2 worm cellular contexts compared by ENCODE assay signal in the genomic region with DNA sequence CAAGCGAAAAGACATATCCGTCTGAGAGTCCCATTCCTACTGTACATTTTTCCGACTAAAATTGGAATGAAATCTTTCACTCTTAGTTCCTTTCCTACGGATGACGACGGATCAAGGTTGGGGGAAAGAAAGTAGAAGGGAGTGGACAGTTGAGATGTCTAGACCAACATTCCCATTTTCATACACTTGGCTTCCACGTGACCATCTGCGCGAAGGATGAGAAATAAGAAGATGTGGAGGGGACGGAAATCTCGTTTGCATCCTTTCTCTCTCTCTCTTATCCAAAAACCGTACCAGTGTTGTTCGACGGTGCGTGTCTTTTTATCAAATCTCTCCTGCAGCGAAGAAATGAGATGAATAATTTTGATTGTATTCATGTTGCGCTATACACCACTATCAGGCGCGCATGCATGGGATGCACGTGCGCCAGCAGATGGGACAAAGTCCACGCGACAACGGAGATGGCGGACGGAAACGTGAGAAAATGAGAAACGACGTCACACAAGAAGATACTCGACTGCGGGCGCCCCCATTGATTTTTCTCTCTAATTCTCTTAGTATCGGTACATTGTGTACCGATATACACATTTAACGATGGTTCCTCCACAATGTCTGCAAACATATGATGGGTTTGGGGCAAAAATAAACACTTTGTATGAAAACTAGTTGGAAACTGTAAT.
TF ChIP-seq lines count a peak whose summit lies in the region.

No protein-coding gene starts in this region.

TF ChIP-seq in whole organism, L1 larva, 84 proteins besides CTCF, POLR2A, EP300 and RAD21 (continued from another document):
- TF ChIP-seq nhr-11 (tag; optimal IDR thresholded peaks at IDR 0.05; lab: Kevin White, UChicago): peak; percentile 82
- TF ChIP-seq F16B12.6 (tag; optimal IDR thresholded peaks at IDR 0.05; lab: Kevin White, UChicago): no peak
- peak; percentile 91 for TF ChIP-seq swsn-7 (tag; optimal IDR thresholded peaks at IDR 0.05; lab: Kevin White, UChicago)
- peak; percentile 56 to 75 for TF ChIP-seq lin-35 (GFP tag; optimal IDR thresholded peaks at IDR 0.05; lab: Kevin White, UChicago)
- no peak for TF ChIP-seq nhr-28 (tag; optimal IDR thresholded peaks at IDR 0.05; lab: Kevin White, UChicago)
- no peak for TF ChIP-seq ama-1 (optimal IDR thresholded peaks at IDR 0.05; lab: Kevin White, UChicago)
- TF ChIP-seq lir-3 (tag; optimal IDR thresholded peaks at IDR 0.05; lab: Kevin White, UChicago; ENCODE audit: poor library complexity): peak; percentile 80
- no peak for TF ChIP-seq ceh-8 (GFP tag; optimal IDR thresholded peaks at IDR 0.05; lab: Kevin White, UChicago)
- peak; percentile 68 for TF ChIP-seq lin-13 (GFP tag; optimal IDR thresholded peaks at IDR 0.05; lab: Kevin White, UChicago)
- no peak for TF ChIP-seq aha-1 (tag; optimal IDR thresholded peaks at IDR 0.05; lab: Kevin White, UChicago)
- peak; percentile 68 for TF ChIP-seq C16A3.4 (tag; optimal IDR thresholded peaks at IDR 0.05; lab: Kevin White, UChicago)
- peak in 1 of 2 experiments; percentile 98 for TF ChIP-seq mdl-1 (tag; optimal IDR thresholded peaks at IDR 0.05; lab: Kevin White, UChicago)
- TF ChIP-seq snu-23 (GFP tag; optimal IDR thresholded peaks at IDR 0.05; lab: Kevin White, UChicago): peak; percentile 97
- peak; percentile 25 to 48 (median 42) for TF ChIP-seq dpl-1 (GFP tag; optimal IDR thresholded peaks at IDR 0.05; lab: Kevin White, UChicago)
- peak; percentile 93 for TF ChIP-seq unc-130 (tag; optimal IDR thresholded peaks at IDR 0.05; lab: Kevin White, UChicago)
- TF ChIP-seq unc-86 (tag; optimal IDR thresholded peaks at IDR 0.05; lab: Kevin White, UChicago): peak; percentile 90
- TF ChIP-seq pax-3 (tag; optimal IDR thresholded peaks at IDR 0.05; lab: Kevin White, UChicago): peak; percentile 85
- no peak for TF ChIP-seq unc-62 (GFP tag; optimal IDR thresholded peaks at IDR 0.05; lab: Kevin White, UChicago)
- no peak for TF ChIP-seq hpl-2 (GFP tag; optimal IDR thresholded peaks at IDR 0.05; lab: Kevin White, UChicago)
- TF ChIP-seq nhr-47 (tag; optimal IDR thresholded peaks at IDR 0.05; lab: Kevin White, UChicago): peak; percentile 94
- peak; percentile 93 for TF ChIP-seq ztf-4 (tag; optimal IDR thresholded peaks at IDR 0.05; lab: Kevin White, UChicago)
- peak; percentile 78 for TF ChIP-seq skn-1 (tag; optimal IDR thresholded peaks at IDR 0.05; lab: Kevin White, UChicago)
- TF ChIP-seq nhr-84 (tag; optimal IDR thresholded peaks at IDR 0.05; lab: Kevin White, UChicago): no peak
- no peak for TF ChIP-seq ceh-63 (GFP tag; optimal IDR thresholded peaks at IDR 0.05; lab: Kevin White, UChicago)
- peak in 5 of 6 experiments; percentile 16 to 98 (median 63) for TF ChIP-seq elt-3 (tag; optimal IDR thresholded peaks at IDR 0.05; lab: Kevin White, UChicago)
- TF ChIP-seq hlh-17 (GFP tag; optimal IDR thresholded peaks at IDR 0.05; lab: Kevin White, UChicago; ENCODE audit: borderline replicate concordance): no peak
- TF ChIP-seq Y116A8C.19 (tag; optimal IDR thresholded peaks at IDR 0.05; lab: Kevin White, UChicago; ENCODE audit: borderline replicate concordance): no peak
- peak; percentile 94 for TF ChIP-seq grh-1 (GFP tag; IDR thresholded peaks at IDR 0.05; lab: Robert Waterston, UW)
- TF ChIP-seq snpc-4 (tag; optimal IDR thresholded peaks at IDR 0.05; lab: Kevin White, UChicago): peak; percentile 22

TF ChIP-seq in whole organism, young adult, 124 proteins besides CTCF, POLR2A, EP300 and RAD21 (continued from another document):
- TF ChIP-seq rpc-1 (optimal IDR thresholded peaks at IDR 0.05; lab: Kevin White, UChicago) (no peak), rpc-1 (tag; optimal IDR thresholded peaks at IDR 0.05; lab: Kevin White, UChicago) (no peak), unc-130 (GFP tag; optimal IDR thresholded peaks at IDR 0.05; lab: Kevin White, UChicago) (no peak), F49E8.2 (tag; optimal IDR thresholded peaks at IDR 0.05; lab: Kevin White, UChicago; ENCODE audit: insufficient read depth) (no peak), mes-4 (tag; optimal IDR thresholded peaks at IDR 0.05; lab: Kevin White, UChicago) (no peak), mel-28 (tag; optimal IDR thresholded peaks at IDR 0.05; lab: Kevin White, UChicago; ENCODE audit: borderline replicate concordance) (no peak), chd-7 (tag; optimal IDR thresholded peaks at IDR 0.05; lab: Kevin White, UChicago) (peak; percentile 92), dox-1 (GFP tag; IDR thresholded peaks at IDR 0.05; lab: Robert Waterston, UW) (peak; percentile 81), repo-1 (tag; optimal IDR thresholded peaks at IDR 0.05; lab: Kevin White, UChicago) (peak; percentile 74), K12H6.12 (tag; optimal IDR thresholded peaks at IDR 0.05; lab: Kevin White, UChicago) (peak; percentile 63), B0035.1 (tag; optimal IDR thresholded peaks at IDR 0.05; lab: Kevin White, UChicago) (no peak), F37B4.10 (GFP tag; IDR thresholded peaks at IDR 0.05; lab: Robert Waterston, UW) (no peak)
